Worm (Caenorhabditis elegans): Measurements from ENCODE around the gene C02B8.6.

Gene C02B8.6

DNA sequence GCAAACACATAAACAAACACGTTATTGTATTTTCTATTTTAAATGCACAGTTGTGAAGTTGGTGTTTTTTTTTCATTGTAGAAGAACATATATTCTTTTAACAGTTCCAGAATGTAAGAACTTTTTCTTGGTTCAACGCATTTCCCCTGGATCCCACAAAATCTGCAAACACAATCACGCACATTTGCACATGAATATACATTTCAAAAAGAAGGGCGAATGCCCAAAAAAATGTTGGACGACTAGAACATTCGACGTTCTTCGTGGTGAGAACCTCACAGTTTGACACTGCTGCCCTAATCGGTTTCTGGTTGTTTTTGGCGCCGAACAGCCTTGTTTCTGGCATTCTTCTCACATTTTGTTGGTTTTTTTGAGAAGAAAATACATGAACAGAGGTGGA, 26.6 kb downstream of the C02B8.6 start:
- TF ChIP-seq ets-4 (GFP tag; optimal IDR thresholded peaks at IDR 0.05) = no peak
- TF ChIP-seq sdz-38 (tag; optimal IDR thresholded peaks at IDR 0.05) = no peak
- no peak for TF ChIP-seq ztf-28 (GFP tag; IDR thresholded peaks at IDR 0.05)
- TF ChIP-seq ama-1 (optimal IDR thresholded peaks at IDR 0.05) = no peak
- TF ChIP-seq ama-1 (GFP tag; optimal IDR thresholded peaks at IDR 0.05) = no peak
- no peak for TF ChIP-seq dpff-1 (tag; optimal IDR thresholded peaks at IDR 0.05)
- peak; percentile 21 for TF ChIP-seq pha-4 (tag; optimal IDR thresholded peaks at IDR 0.05)
- TF ChIP-seq snpc-1.3 (tag; optimal IDR thresholded peaks at IDR 0.05; ENCODE audit: insufficient read depth) = no peak
- no peak for TF ChIP-seq lsl-1 (GFP tag; optimal IDR thresholded peaks at IDR 0.05)
- TF ChIP-seq dox-1 (GFP tag; IDR thresholded peaks at IDR 0.05) = no peak
- TF ChIP-seq fkh-3 (tag; optimal IDR thresholded peaks at IDR 0.05) = no peak
- no peak for TF ChIP-seq egl-18 (GFP tag; IDR thresholded peaks at IDR 0.05)
- TF ChIP-seq let-526 (GFP tag; IDR thresholded peaks at IDR 0.05) = no peak
- TF ChIP-seq attf-5 (GFP tag; optimal IDR thresholded peaks at IDR 0.05) = no peak
- no peak for TF ChIP-seq ZK185.1 (tag; optimal IDR thresholded peaks at IDR 0.05; ENCODE audit: poor library complexity, severe bottlenecking)
- TF ChIP-seq ztf-25 (GFP tag; IDR thresholded peaks at IDR 0.05) = no peak
- peak; percentile 10 for TF ChIP-seq ceh-27 (GFP tag; optimal IDR thresholded peaks at IDR 0.05)
- no peak for TF ChIP-seq unc-130 (GFP tag; optimal IDR thresholded peaks at IDR 0.05)
- no peak for TF ChIP-seq lir-1 (GFP tag; conservative IDR thresholded peaks at IDR 0.05)
- TF ChIP-seq rec-8 (tag; optimal IDR thresholded peaks at IDR 0.05) = no peak
- no peak for TF ChIP-seq hmg-20 (GFP tag; IDR thresholded peaks at IDR 0.05)
- peak; percentile 10 for TF ChIP-seq tbp1 (GFP tag; optimal IDR thresholded peaks at IDR 0.05)
- TF ChIP-seq nhr-80 (tag; optimal IDR thresholded peaks at IDR 0.05) = peak; percentile 35
- TF ChIP-seq hmg-1.2 (GFP tag; IDR thresholded peaks at IDR 0.05) = 0 out of 2 replicates have a peak, but pooled peaks have one; percentile 4
- TF ChIP-seq bed-1 (GFP tag; IDR thresholded peaks at IDR 0.05) = no peak
- no peak for TF ChIP-seq ztf-18 (tag; optimal IDR thresholded peaks at IDR 0.05)
- TF ChIP-seq let-607 (tag; optimal IDR thresholded peaks at IDR 0.05) = peak in 1 of 2 experiments; percentile 28
- peak; percentile 71 for TF ChIP-seq hsf-1 (GFP tag; IDR thresholded peaks at IDR 0.05)
- no peak for TF ChIP-seq Y53G8AR.9 (GFP tag; conservative IDR thresholded peaks at IDR 0.05)
- TF ChIP-seq aptf-3 (GFP tag; IDR thresholded peaks at IDR 0.05) = no peak
- TF ChIP-seq lin-40 (tag; optimal IDR thresholded peaks at IDR 0.05) = peak; percentile 44
- no peak for TF ChIP-seq nhr-120 (GFP tag; IDR thresholded peaks at IDR 0.05)
- no peak for TF ChIP-seq F49E8.2 (tag; optimal IDR thresholded peaks at IDR 0.05; ENCODE audit: insufficient read depth)

DNA sequence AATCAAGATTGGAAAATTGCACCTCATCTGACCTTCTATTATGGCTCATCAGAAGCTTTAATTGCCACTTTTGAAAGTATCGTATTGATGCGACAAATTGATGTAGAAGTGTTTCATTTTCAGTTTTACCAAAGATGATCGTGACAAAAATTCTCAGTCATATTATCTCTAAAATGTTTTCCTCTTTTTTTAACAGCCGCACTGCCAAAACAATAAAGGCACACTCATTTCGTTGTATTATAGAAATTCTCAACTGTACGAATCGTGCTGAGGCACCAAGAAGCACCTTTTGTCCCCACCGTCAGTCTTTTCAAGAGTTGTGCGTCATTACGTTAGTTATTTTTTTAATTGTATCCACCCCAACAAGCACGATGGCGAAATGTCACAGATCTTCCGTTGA, 28.2 kb downstream of the C02B8.6 start, which contains the start of gene K07E3.9:
K07E3.9 (plus strand) TSS at position 301 of the 400 bp plus-strand sequence.
- TF ChIP-seq nhr-80 (tag; optimal IDR thresholded peaks at IDR 0.05) (no peak), rpc-1 (optimal IDR thresholded peaks at IDR 0.05) (no peak), rpc-1 (tag; optimal IDR thresholded peaks at IDR 0.05) (no peak), bed-1 (GFP tag; IDR thresholded peaks at IDR 0.05) (no peak), gei-17 (GFP tag; optimal IDR thresholded peaks at IDR 0.05) (no peak), ztf-26 (tag; optimal IDR thresholded peaks at IDR 0.05) (no peak), atf-7 (tag; optimal IDR thresholded peaks at IDR 0.05) (no peak), F22D6.2 (tag; optimal IDR thresholded peaks at IDR 0.05) (no peak), efl-1 (GFP tag; optimal IDR thresholded peaks at IDR 0.05) (no peak), Y53F4B.3 (GFP tag; IDR thresholded peaks at IDR 0.05) (no peak), unc-62 (GFP tag; optimal IDR thresholded peaks at IDR 0.05) (no peak), mel-28 (tag; optimal IDR thresholded peaks at IDR 0.05; ENCODE audit: borderline replicate concordance) (no peak), sdz-38 (tag; optimal IDR thresholded peaks at IDR 0.05) (no peak), ceh-91 (GFP tag; IDR thresholded peaks at IDR 0.05) (no peak), egl-44 (GFP tag; IDR thresholded peaks at IDR 0.05) (no peak), dpl-1 (GFP tag; optimal IDR thresholded peaks at IDR 0.05) (no peak), ztf-3 (GFP tag; optimal IDR thresholded peaks at IDR 0.05) (no peak), ZK185.1 (tag; optimal IDR thresholded peaks at IDR 0.05; ENCODE audit: poor library complexity, severe bottlenecking) (no peak), Y79H2A.3 (GFP tag; conservative IDR thresholded peaks at IDR 0.05) (no peak), ceh-58 (GFP tag; IDR thresholded peaks at IDR 0.05) (no peak), ceh-40 (GFP tag; IDR thresholded peaks at IDR 0.05) (no peak)
